Worm (Caenorhabditis elegans): Measurements from ENCODE around the gene arg-1.

DNA sequence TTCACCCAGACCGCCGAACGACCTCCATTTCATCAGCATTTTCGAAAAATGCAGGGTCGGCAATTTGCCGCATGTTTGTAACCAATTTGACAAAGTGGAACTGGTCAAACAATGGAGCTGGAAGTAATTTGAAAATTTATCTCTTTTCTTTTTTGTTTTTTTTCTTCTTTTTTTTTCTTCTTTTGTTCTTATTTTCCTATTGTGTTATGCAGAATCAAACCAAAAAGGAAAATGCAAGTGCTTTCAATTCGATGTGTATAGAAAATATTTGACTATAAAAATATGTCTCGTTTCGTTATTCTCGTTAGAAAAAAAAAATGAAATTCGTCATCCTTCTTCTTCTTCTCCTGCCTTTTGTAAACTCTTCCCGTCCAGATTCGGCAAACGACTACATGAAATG lies 49.1 kb upstream of the arg-1 start, which contains the start of gene F07G6.10:
- TF ChIP-seq B0019.2 (GFP tag; conservative IDR thresholded peaks at IDR 0.05), result no peak
- no peak for TF ChIP-seq unc-62 (GFP tag; optimal IDR thresholded peaks at IDR 0.05)
